Worm (Caenorhabditis elegans) whole organism, L1 larva: ENCODE data around the gene B0416.2.
A peak's percentile ranks its signal among the peaks of the same experiment; 100 is the strongest.

Experiments
- blmp-1 ChIP-seq: fragments of 150-350 bp; optimal IDR thresholded peaks from 2 replicates; lab custom pipeline; 2014; ENCODE audit warnings: missing biosample characterization, missing genetic modification characterization
- lin-14 ChIP-seq: fragments of 200-800 bp; sonication (Bioruptor generic); optimal IDR thresholded peaks from 2 replicates; lab custom pipeline; 2018; ENCODE audit warnings: mild to moderate bottlenecking, missing genetic modification characterization, moderate library complexity, missing compliant biosample characterization
- zag-1 ChIP-seq: fragments of 150-350 bp; optimal IDR thresholded peaks from 2 replicates; lab custom pipeline; 2014; ENCODE audit warnings: missing biosample characterization, missing genetic modification characterization

DNA sequence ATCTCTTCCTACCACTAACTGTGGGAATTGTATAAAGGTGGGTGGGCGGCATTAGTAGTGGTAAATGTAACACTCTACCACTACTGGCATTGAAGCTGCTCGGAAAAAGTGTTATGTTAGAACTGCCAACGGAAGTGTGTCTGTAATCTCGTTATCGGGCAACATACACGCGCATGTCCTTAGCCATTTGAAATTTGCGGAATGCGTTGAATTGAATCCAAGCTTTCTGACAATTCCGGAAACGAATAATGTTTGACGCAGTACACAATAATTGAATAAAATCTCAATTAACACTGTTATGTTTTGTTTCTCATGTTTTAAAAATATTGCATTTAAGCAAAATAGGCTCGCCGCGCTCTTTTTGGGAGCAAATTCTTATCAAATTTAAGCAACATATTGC is 26.0 kb downstream of the B0416.2 start:
- TF ChIP-seq zag-1 (tag; lab: Kevin White, UChicago), result no peak
- TF ChIP-seq blmp-1 (tag; lab: Kevin White, UChicago), result no peak
- peak; percentile 51 for TF ChIP-seq lin-14 (GFP tag; lab: Kevin White, UChicago)
